Worm (Caenorhabditis elegans) whole organism, early embryonic: ENCODE measurements around the gene C17B7.9.

Experiments used
- B0310.2 ChIP-seq: sonication (generic microtip); optimal IDR thresholded peaks from 2 replicates; lab custom pipeline; 2016; ENCODE audit warnings: mild to moderate bottlenecking, missing genetic modification characterization, missing compliant biosample characterization
- aly-1 ChIP-seq: sonication (generic microtip); optimal IDR thresholded peaks from 2 replicates; lab custom pipeline; 2016; ENCODE audit warnings: missing genetic modification characterization, missing compliant biosample characterization
- ama-1 ChIP-seq: fragments of 150-350 bp; optimal IDR thresholded peaks from 2 replicates; lab custom pipeline; 2014
- ceh-13 ChIP-seq: fragments of 200-800 bp; sonication (Bioruptor generic); optimal IDR thresholded peaks from 2 replicates; lab custom pipeline; 2018; ENCODE audit warnings: mild to moderate bottlenecking, missing genetic modification characterization, missing compliant biosample characterization
- ceh-36 ChIP-seq: sonication (generic microtip); optimal IDR thresholded peaks from 2 replicates; lab custom pipeline; 2016; ENCODE audit warnings: missing genetic modification characterization, inconsistent platforms, missing compliant biosample characterization
- ets-7 ChIP-seq: sonication (generic microtip); optimal IDR thresholded peaks from 2 replicates; lab custom pipeline; 2016; ENCODE audit warnings: missing genotype, missing genetic modification characterization, missing compliant biosample characterization
- flt-1 ChIP-seq: fragments of 200-800 bp; sonication (Bioruptor generic); IDR thresholded peaks from 2 replicates; pipeline ENCODE4 v1.3.6; 2022; ENCODE audit warnings: missing genetic modification characterization, missing compliant biosample characterization
- hmbx-1 ChIP-seq: sonication (generic microtip); optimal IDR thresholded peaks from 2 replicates; lab custom pipeline; 2016; ENCODE audit warnings: mild to moderate bottlenecking, missing genetic modification characterization, missing compliant biosample characterization
- pes-1 ChIP-seq: fragments of 200-800 bp; sonication (Bioruptor generic); IDR thresholded peaks from 2 replicates; pipeline ENCODE4 v1.3.6; 2022; ENCODE audit warnings: missing genetic modification reagents, missing genetic modification characterization, missing compliant biosample characterization
- scrt-1 ChIP-seq: fragments of 200-800 bp; sonication (Bioruptor generic); IDR thresholded peaks from 2 replicates; pipeline ENCODE4 v1.3.6; 2022; ENCODE audit warnings: missing genetic modification characterization, missing compliant biosample characterization
- sea-1 ChIP-seq: fragments of 200-800 bp; sonication (Bioruptor generic); conservative IDR thresholded peaks from 2 replicates; pipeline ENCODE4 v1.3.6; 2022; ENCODE audit warnings: missing genetic modification characterization, missing compliant biosample characterization
- tbx-37 ChIP-seq: fragments of 200-800 bp; sonication (Bioruptor generic); conservative IDR thresholded peaks from 2 replicates; pipeline ENCODE4 v1.3.6; 2022; ENCODE audit warnings: missing genetic modification reagents, missing genetic modification characterization, missing compliant biosample characterization
- tra-4 ChIP-seq: sonication (generic microtip); optimal IDR thresholded peaks from 2 replicates; lab custom pipeline; 2017; ENCODE audit warnings: missing genetic modification characterization, missing compliant biosample characterization

- no peak for TF ChIP-seq ama-1
- no peak for TF ChIP-seq ceh-36 (tag; lab: Kevin White, UChicago)
- TF ChIP-seq sea-1 (GFP tag; lab: Robert Waterston, UW) = no peak
- TF ChIP-seq aly-1 (tag; lab: Kevin White, UChicago) = no peak
- TF ChIP-seq B0310.2 (tag; lab: Kevin White, UChicago) = no peak
- no peak for TF ChIP-seq flt-1
- TF ChIP-seq ets-7 = no peak
- no peak for TF ChIP-seq tra-4 (tag; lab: Kevin White, UChicago)
- TF ChIP-seq ceh-13 = no peak
- TF ChIP-seq tbx-37 (GFP tag; lab: Robert Waterston, UW) = no peak
- TF ChIP-seq hmbx-1 (tag; lab: Kevin White, UChicago) = no peak
- TF ChIP-seq pes-1 (GFP tag; lab: Robert Waterston, UW) = no peak
- TF ChIP-seq scrt-1 (GFP tag; lab: Robert Waterston, UW) = no peak
Measured at ce11 chrV:3358267-3358666, 26.3 kb upstream of the C17B7.9 start, which contains the start of gene C04E12.5.
